Fruit fly (Drosophila melanogaster): ENCODE data around the gene CG3719.
A peak's percentile ranks its signal among the peaks of the same experiment; 100 is the strongest.

dm6 chrX:1337998-1338397 is 42.3 kb downstream of the CG3719 start:
- TF ChIP-seq pan (optimal IDR thresholded peaks at IDR 0.05) (no peak), pan (GFP tag; optimal IDR thresholded peaks at IDR 0.05 in 1 of 2, IDR thresholded peaks at IDR 0.05 in 1 of 2) (peak in 1 of 2 experiments; percentile 15), abd-A (tag; optimal IDR thresholded peaks at IDR 0.05) (no peak), dm (GFP tag; optimal IDR thresholded peaks at IDR 0.05) (no peak), br (optimal IDR thresholded peaks at IDR 0.05) (no peak), crol (GFP tag; IDR thresholded peaks at IDR 0.05) (no peak), CG42726 (GFP tag; IDR thresholded peaks at IDR 0.05; ENCODE audit: partially characterized antibody) (no peak), Blimp-1 (GFP tag; optimal IDR thresholded peaks at IDR 0.05) (no peak)

Measured in whole organism, embryonic.